Fruit fly (Drosophila melanogaster): ENCODE results near the gene CG31952.

DNA sequence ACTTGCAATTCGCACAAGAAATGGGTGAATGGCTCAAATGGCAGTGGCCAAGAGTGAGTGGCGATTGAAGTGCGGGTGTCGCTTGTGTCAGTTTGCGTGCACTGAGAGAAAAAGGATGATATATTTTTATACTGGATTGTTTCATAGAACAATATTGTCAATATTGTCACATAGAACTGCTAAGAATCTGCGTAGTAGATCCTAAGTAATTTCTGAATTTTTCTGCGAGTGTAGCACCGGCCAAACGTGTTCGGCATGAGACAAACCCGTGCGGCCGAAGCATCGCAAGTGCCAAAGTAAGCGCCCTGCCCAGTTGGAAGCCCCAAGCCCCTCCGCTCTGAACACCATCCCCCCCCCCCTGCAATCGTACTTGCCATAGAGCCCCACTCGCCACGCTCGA, 23.8 kb downstream of the CG31952 start:
- TF ChIP-seq psq (optimal IDR thresholded peaks at IDR 0.05) (no peak), h (optimal IDR thresholded peaks at IDR 0.05) (no peak), ttk (optimal IDR thresholded peaks at IDR 0.05) (no peak), Sin3A (optimal IDR thresholded peaks at IDR 0.05) (no peak), Myc (optimal IDR thresholded peaks at IDR 0.05) (no peak), insv (optimal IDR thresholded peaks at IDR 0.05) (no peak)
